Worm (Caenorhabditis elegans): ENCODE data around the gene Y67D2.2.

DNA sequence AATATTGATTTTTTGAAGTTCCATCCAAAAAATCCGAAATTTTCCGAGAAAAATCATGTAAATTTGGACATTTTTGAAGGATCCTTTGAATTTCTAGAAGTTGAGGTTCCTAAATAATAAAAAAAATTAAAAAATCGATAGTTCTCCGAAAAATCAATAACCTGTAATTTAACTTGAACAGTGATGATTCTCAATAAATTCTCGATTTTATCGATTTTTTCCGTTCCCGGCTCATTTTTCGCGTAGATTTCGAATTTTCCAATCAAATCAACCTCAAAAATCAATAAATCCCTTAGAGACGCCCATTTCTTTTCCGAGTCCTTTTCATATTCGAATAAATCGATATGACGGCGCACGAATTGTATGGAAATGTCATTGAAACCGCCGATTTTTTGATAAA lies 49.1 kb downstream of the Y67D2.2 start:
- no peak for TF ChIP-seq lsy-2 (tag; optimal IDR thresholded peaks at IDR 0.05)
- TF ChIP-seq zag-1 (tag; optimal IDR thresholded peaks at IDR 0.05): no peak
- TF ChIP-seq lin-39 (tag; optimal IDR thresholded peaks at IDR 0.05): no peak
- TF ChIP-seq fos-1 (tag; optimal IDR thresholded peaks at IDR 0.05): no peak
- TF ChIP-seq ztf-11 (tag; optimal IDR thresholded peaks at IDR 0.05): no peak
- TF ChIP-seq nhr-77 (tag; optimal IDR thresholded peaks at IDR 0.05): no peak
- no peak for TF ChIP-seq crh-2 (tag; optimal IDR thresholded peaks at IDR 0.05)
- TF ChIP-seq mdl-1 (tag; optimal IDR thresholded peaks at IDR 0.05): no peak
